Fruit fly (Drosophila melanogaster) whole organism, wandering third instar larva: ENCODE results near the gene CG7183.
A peak's percentile ranks its signal among the peaks of the same experiment; 100 is the strongest.

Source experiments
- CG32264 ChIP-seq: fragments of 200-800 bp; sonication (Bioruptor generic); optimal IDR thresholded peaks from 2 replicates; lab custom pipeline; 2016; ENCODE audit warnings: missing biosample characterization, missing genetic modification characterization
- CrebA ChIP-seq: fragments of 200-800 bp; sonication (Bioruptor generic); optimal IDR thresholded peaks from 2 replicates; lab custom pipeline; 2016; ENCODE audit warnings: missing biosample characterization, mild to moderate bottlenecking, missing genetic modification characterization, borderline replicate concordance
- Dif ChIP-seq: fragments of 200-275, 200-300 bp; sonication (Bioruptor generic); optimal IDR thresholded peaks from 2 replicates; lab custom pipeline; 2018; ENCODE audit warnings: missing biosample characterization, missing genetic modification characterization; ENCODE audit not compliant: partially characterized antibody
- GATAd ChIP-seq: sonication (Bioruptor generic); optimal IDR thresholded peaks from 2 replicates; lab custom pipeline; 2016; ENCODE audit warnings: missing biosample characterization, missing genetic modification characterization
- Hnf4 ChIP-seq: fragments of 200-800 bp; sonication (Bioruptor generic); optimal IDR thresholded peaks from 2 replicates; lab custom pipeline; 2016; ENCODE audit warnings: missing biosample characterization, mild to moderate bottlenecking, missing genetic modification characterization
- Hr78 ChIP-seq: fragments of >200 bp; optimal IDR thresholded peaks from 2 replicates; lab custom pipeline; 2017; ENCODE audit warnings: missing biosample characterization, missing genetic modification characterization
- OdsH ChIP-seq: fragments of 200-800 bp; sonication (Bioruptor generic); optimal IDR thresholded peaks from 2 replicates; lab custom pipeline; 2016; ENCODE audit warnings: missing biosample characterization, mild to moderate bottlenecking, missing genetic modification characterization
- br ChIP-seq: fragments of 200-800 bp; sonication (Bioruptor generic); optimal IDR thresholded peaks from 2 replicates; lab custom pipeline; 2016; ENCODE audit warnings: missing biosample characterization, missing genetic modification characterization
- dl ChIP-seq, 2 experiments: fragments of 175-275, 200-275 bp in 1 of 2; fragments of 200-275 bp in 1 of 2; sonication (Bioruptor generic); optimal IDR thresholded peaks; lab custom pipeline; 2018; ENCODE audit warnings: mild to moderate bottlenecking in 2 of 2, missing biosample characterization in 2 of 2, missing genetic modification characterization in 2 of 2, moderate library complexity in 2 of 2; ENCODE audit not compliant: partially characterized antibody in 2 of 2, insufficient read depth in 1 of 2
- dsf ChIP-seq: sonication (Bioruptor generic); optimal IDR thresholded peaks from 2 replicates; lab custom pipeline; 2016; ENCODE audit warnings: missing biosample characterization, missing genetic modification characterization, borderline replicate concordance
- foxo ChIP-seq, 2 experiments: fragments of 200-800 bp; sonication (Bioruptor generic); optimal IDR thresholded peaks; 2 replicates in 1 of 2; 3 replicates in 1 of 2; lab custom pipeline; 2016 to 2017; ENCODE audit warnings: missing biosample characterization in 2 of 2, missing genetic modification characterization in 2 of 2
- h ChIP-seq: fragments of 200-800 bp; sonication (Bioruptor generic); optimal IDR thresholded peaks from 3 replicates; lab custom pipeline; 2016; ENCODE audit warnings: missing biosample characterization, mild to moderate bottlenecking, missing genetic modification characterization
- psq ChIP-seq: fragments of 200-800 bp; sonication (Bioruptor generic); optimal IDR thresholded peaks from 3 replicates; lab custom pipeline; 2017; ENCODE audit warnings: missing biosample characterization, mild to moderate bottlenecking, missing genetic modification characterization, moderate library complexity
- usp ChIP-seq: fragments of >200 bp; optimal IDR thresholded peaks from 2 replicates; lab custom pipeline; 2017; ENCODE audit warnings: missing biosample characterization, missing genetic modification characterization

- TF ChIP-seq OdsH (GFP tag; lab: Kevin White, UChicago) (peak; percentile 37), Dif (peak; percentile 71), usp (GFP tag; lab: Kevin White, UChicago) (no peak), Hnf4 (GFP tag; lab: Kevin White, UChicago) (no peak), h (GFP tag; lab: Kevin White, UChicago) (peak; percentile 29), dl (GFP tag; optimal IDR thresholded peaks at IDR 0.05; lab: Kevin White, UChicago; ENCODE audit: insufficient read depth in 1 of 2, partially characterized antibody in 2 of 2) (no peak), br (no peak), psq (GFP tag; lab: Kevin White, UChicago) (no peak), CrebA (no peak), Hr78 (GFP tag; lab: Kevin White, UChicago) (no peak), foxo (GFP tag; optimal IDR thresholded peaks at IDR 0.05; lab: Kevin White, UChicago) (peak in 1 of 2 experiments; percentile 46), GATAd (GFP tag; lab: Kevin White, UChicago) (no peak), CG32264 (GFP tag; lab: Kevin White, UChicago) (no peak), dsf (no peak)
These were observed 21.8 kb upstream of the CG7183 start, which contains the start of the genes CG7156 and 14-3-3epsilon for dm6 chr3R:18242089-18242955.
